Fruit fly (Drosophila melanogaster): Measurements from ENCODE around the gene CG33116.

Gene CG33116

DNA sequence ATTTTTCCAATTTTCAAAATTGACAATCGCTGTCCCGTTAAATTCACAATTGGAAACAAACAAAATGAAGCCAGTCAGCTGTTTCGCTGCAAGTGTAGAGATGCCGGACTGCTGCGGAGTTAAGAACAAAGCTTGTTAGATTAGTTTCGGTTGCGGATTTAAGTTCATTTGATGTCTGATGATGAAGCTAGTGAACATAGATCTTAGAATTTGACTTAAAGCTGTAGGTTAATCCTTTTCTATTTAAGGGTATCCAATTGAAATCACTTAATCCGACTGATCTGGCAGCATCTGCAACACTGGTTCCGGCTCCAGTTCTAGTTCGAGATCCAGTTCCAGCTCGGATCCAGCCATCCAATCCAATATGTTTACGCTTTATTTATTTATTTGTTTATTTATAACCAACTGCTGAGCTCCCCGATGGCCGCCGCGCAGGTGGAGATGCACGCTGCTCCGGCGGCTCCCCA lies 50.7 kb downstream of the CG33116 start, which contains the start of the genes PCNA2 and CG10366 (continued):
- TF ChIP-seq Ets65A (GFP tag) (peak; percentile 96), stc (GFP tag; IDR thresholded peaks at IDR 0.05) (no peak), CG9215 (GFP tag; IDR thresholded peaks at IDR 0.05) (peak; percentile 65), lov (optimal IDR thresholded peaks at IDR 0.05) (no peak), lov (GFP tag; IDR thresholded peaks at IDR 0.05) (no peak), H15 (GFP tag; IDR thresholded peaks at IDR 0.05) (no peak), dm (GFP tag; optimal IDR thresholded peaks at IDR 0.05) (peak; percentile 63), GATAe (GFP tag; conservative IDR thresholded peaks at IDR 0.05) (no peak), corto (GFP tag; optimal IDR thresholded peaks at IDR 0.05) (no peak), inv (GFP tag; IDR thresholded peaks at IDR 0.05; ENCODE audit: partially characterized antibody) (peak; percentile 67; the same call in 1 of the 2 replicates), CG16779 (GFP tag; IDR thresholded peaks at IDR 0.05) (no peak), dmrt11E (tag; optimal IDR thresholded peaks at IDR 0.05) (peak; percentile 62), Hmr (GFP tag; optimal IDR thresholded peaks at IDR 0.05) (peak; percentile 77), CG17829 (tag; optimal IDR thresholded peaks at IDR 0.05) (peak; percentile 77), kah (GFP tag; optimal IDR thresholded peaks at IDR 0.05) (no peak), p53 (GFP tag; optimal IDR thresholded peaks at IDR 0.05) (peak; percentile 38), CTCF (GFP tag; optimal IDR thresholded peaks at IDR 0.05) (peak; percentile 4), MBD-R2 (GFP tag; IDR thresholded peaks at IDR 0.05) (peak; percentile 94), cas (GFP tag; IDR thresholded peaks at IDR 0.05) (no peak), CG3065 (GFP tag; optimal IDR thresholded peaks at IDR 0.05) (peak; percentile 52), CG3995 (GFP tag; optimal IDR thresholded peaks at IDR 0.05) (peak; percentile 65), jigr1 (GFP tag; IDR thresholded peaks at IDR 0.05) (no peak), CkIIα-i1 (GFP tag; IDR thresholded peaks at IDR 0.05) (no peak), fu2 (GFP tag; optimal IDR thresholded peaks at IDR 0.05) (peak; percentile 74), Six4 (GFP tag; optimal IDR thresholded peaks at IDR 0.05) (peak; percentile 44), CG33557 (GFP tag; optimal IDR thresholded peaks at IDR 0.05) (peak; percentile 58), CG10431 (GFP tag; optimal IDR thresholded peaks at IDR 0.05) (no peak), CG3838 (GFP tag; optimal IDR thresholded peaks at IDR 0.05) (no peak), CG2875 (GFP tag; optimal IDR thresholded peaks at IDR 0.05) (no peak), gsb (GFP tag; IDR thresholded peaks at IDR 0.05) (no peak), her (GFP tag; optimal IDR thresholded peaks at IDR 0.05) (peak; percentile 72), crp (GFP tag; optimal IDR thresholded peaks at IDR 0.05) (peak; percentile 86 to 98), CG1024 (GFP tag; IDR thresholded peaks at IDR 0.05) (no peak), ERR (GFP tag; optimal IDR thresholded peaks at IDR 0.05) (peak; percentile 45), jumu (GFP tag; optimal IDR thresholded peaks at IDR 0.05) (peak; percentile 78), ab (GFP tag; optimal IDR thresholded peaks at IDR 0.05) (no peak), zen (tag; optimal IDR thresholded peaks at IDR 0.05) (peak; percentile 54), Ssrp (tag; optimal IDR thresholded peaks at IDR 0.05) (peak; percentile 44), CG6689 (GFP tag; IDR thresholded peaks at IDR 0.05) (peak; percentile 57), dimm (GFP tag; IDR thresholded peaks at IDR 0.05) (no peak), nmo (GFP tag; optimal IDR thresholded peaks at IDR 0.05) (peak; percentile 81), sim (GFP tag; IDR thresholded peaks at IDR 0.05) (no peak), CG14441 (GFP tag; IDR thresholded peaks at IDR 0.05) (peak; percentile 46; the same call in 1 of the 2 replicates), chinmo (GFP tag; IDR thresholded peaks at IDR 0.05; ENCODE audit: partially characterized antibody) (0 out of 4 replicates have a peak, but pooled peaks have one; percentile 51), Fer2 (tag; optimal IDR thresholded peaks at IDR 0.05) (peak; percentile 54), CG15479 (GFP tag; optimal IDR thresholded peaks at IDR 0.05) (no peak), CG11696 (GFP tag; IDR thresholded peaks at IDR 0.05) (no peak), gfzf (GFP tag; optimal IDR thresholded peaks at IDR 0.05) (peak; percentile 6), CG1602 (GFP tag; optimal IDR thresholded peaks at IDR 0.05) (peak; percentile 42), CG10979 (tag; optimal IDR thresholded peaks at IDR 0.05) (peak; percentile 51), CG2120 (GFP tag; optimal IDR thresholded peaks at IDR 0.05) (peak; percentile 82), schlank (tag; optimal IDR thresholded peaks at IDR 0.05) (no peak)
